Worm (Caenorhabditis elegans) whole organism, L3 larva: ENCODE measurements around the gene clec-32.

Experiments
- aly-2 ChIP-seq: fragments of 150-350 bp; optimal IDR thresholded peaks from 2 replicates; lab custom pipeline; 2014; ENCODE audit warnings: missing biosample characterization, missing genetic modification characterization
- ama-1 ChIP-seq: fragments of 150-350 bp; optimal IDR thresholded peaks from 2 replicates; lab custom pipeline; 2018
- ceh-28 ChIP-seq: fragments of 150-350 bp; optimal IDR thresholded peaks from 2 replicates; lab custom pipeline; 2014; ENCODE audit warnings: missing biosample characterization, missing genetic modification reagents, missing genetic modification characterization
- ceh-82 ChIP-seq: fragments of 150-350 bp; optimal IDR thresholded peaks from 2 replicates; lab custom pipeline; 2014; ENCODE audit warnings: missing biosample characterization, missing genetic modification characterization
- ceh-9 ChIP-seq: sonication (generic microtip); optimal IDR thresholded peaks from 2 replicates; lab custom pipeline; 2018; ENCODE audit warnings: missing biosample characterization, missing genetic modification characterization
- daf-12 ChIP-seq: fragments of 150-350 bp; optimal IDR thresholded peaks from 2 replicates; lab custom pipeline; 2014; ENCODE audit warnings: missing biosample characterization, missing genetic modification reagents, missing genetic modification characterization
- egl-27 ChIP-seq: sonication (generic microtip); optimal IDR thresholded peaks from 4 replicates; lab custom pipeline; 2017; ENCODE audit warnings: missing biosample characterization, missing genetic modification reagents, missing genetic modification characterization
- egl-5 ChIP-seq: fragments of 150-350 bp; optimal IDR thresholded peaks from 2 replicates; lab custom pipeline; 2017; ENCODE audit warnings: missing biosample characterization, missing genetic modification reagents, missing genetic modification characterization, inconsistent platforms
- elt-1 ChIP-seq: fragments of 150-350 bp; optimal IDR thresholded peaks from 2 replicates; lab custom pipeline; 2014; ENCODE audit warnings: missing biosample characterization, missing genetic modification characterization
- elt-2 ChIP-seq: sonication (generic microtip); optimal IDR thresholded peaks from 2 replicates; lab custom pipeline; 2016; ENCODE audit warnings: missing genetic modification reagents, mild to moderate bottlenecking, missing genetic modification characterization, missing compliant biosample characterization
- elt-3 ChIP-seq, 3 experiments: fragments of 150-350 bp in 1 of 3; sonication (generic microtip) in 2 of 3; optimal IDR thresholded peaks; 2 replicates in 2 of 3; 4 replicates in 1 of 3; lab custom pipeline; 2014 to 2017; ENCODE audit warnings: missing biosample characterization in 3 of 3, missing genetic modification characterization in 3 of 3
- eor-1 ChIP-seq, 2 experiments: fragments of 150-350 bp; optimal IDR thresholded peaks; 2 replicates each; lab custom pipeline; 2014 to 2018; ENCODE audit warnings: missing biosample characterization in 2 of 2, missing genetic modification characterization in 2 of 2
- fkh-2 ChIP-seq: fragments of 150-350 bp; optimal IDR thresholded peaks from 2 replicates; lab custom pipeline; 2014; ENCODE audit warnings: missing biosample characterization, missing genetic modification reagents, missing genetic modification characterization
- fos-1 ChIP-seq: fragments of 150-350 bp; optimal IDR thresholded peaks from 2 replicates; lab custom pipeline; 2014; ENCODE audit warnings: missing biosample characterization, missing genetic modification characterization
- hmg-11 ChIP-seq: sonication (generic microtip); optimal IDR thresholded peaks from 2 replicates; lab custom pipeline; 2016; ENCODE audit warnings: missing genetic modification characterization, missing compliant biosample characterization
- lin-15B ChIP-seq: fragments of 150-350 bp; optimal IDR thresholded peaks from 2 replicates; lab custom pipeline; 2014; ENCODE audit warnings: missing biosample characterization, missing genetic modification characterization
- lin-39 ChIP-seq: fragments of 150-350 bp; optimal IDR thresholded peaks from 2 replicates; lab custom pipeline; 2018; ENCODE audit warnings: missing biosample characterization, missing genetic modification reagents, missing genetic modification characterization
- lsy-12 ChIP-seq: sonication (generic microtip); optimal IDR thresholded peaks from 2 replicates; lab custom pipeline; 2016; ENCODE audit warnings: mild to moderate bottlenecking, missing genetic modification characterization, missing compliant biosample characterization
- mdl-1 ChIP-seq: fragments of 150-350 bp; optimal IDR thresholded peaks from 2 replicates; lab custom pipeline; 2014; ENCODE audit warnings: missing biosample characterization, missing genetic modification characterization
- mml-1 ChIP-seq: fragments of 150-350 bp; sonication (generic microtip); optimal IDR thresholded peaks from 3 replicates; lab custom pipeline; 2014; ENCODE audit warnings: missing biosample characterization, missing genetic modification characterization
- nfya-1 ChIP-seq: sonication (generic microtip); optimal IDR thresholded peaks from 2 replicates; lab custom pipeline; 2017; ENCODE audit warnings: missing genetic modification characterization, mild to moderate bottlenecking, missing compliant biosample characterization, antibody characterized with exemption, moderate library complexity; ENCODE audit not compliant: insufficient read depth
- nhr-11 ChIP-seq: fragments of 150-350 bp; optimal IDR thresholded peaks from 2 replicates; lab custom pipeline; 2014; ENCODE audit warnings: missing biosample characterization, missing genetic modification characterization
- nhr-25 ChIP-seq: sonication (generic microtip); optimal IDR thresholded peaks from 2 replicates; lab custom pipeline; 2017; ENCODE audit warnings: missing biosample characterization, missing genetic modification characterization
- nhr-28 ChIP-seq: fragments of 150-350 bp; optimal IDR thresholded peaks from 2 replicates; lab custom pipeline; 2014; ENCODE audit warnings: missing biosample characterization, missing genetic modification characterization
- nhr-67 ChIP-seq: fragments of 150-350 bp; optimal IDR thresholded peaks from 2 replicates; lab custom pipeline; 2014; ENCODE audit warnings: missing biosample characterization, missing genetic modification characterization
- nhr-76 ChIP-seq: fragments of 150-350 bp; sonication (generic microtip); optimal IDR thresholded peaks from 5 replicates; lab custom pipeline; 2014; ENCODE audit warnings: missing biosample characterization, missing genetic modification characterization
- nhr-77 ChIP-seq: fragments of 150-350 bp; optimal IDR thresholded peaks from 2 replicates; lab custom pipeline; 2014; ENCODE audit warnings: missing biosample characterization, missing genetic modification characterization
- pha-4 ChIP-seq: fragments of 150-350 bp; optimal IDR thresholded peaks from 2 replicates; lab custom pipeline; 2014; ENCODE audit warnings: missing biosample characterization, missing genetic modification reagents, missing genetic modification characterization
- pqm-1 ChIP-seq: fragments of 150-350 bp; optimal IDR thresholded peaks from 2 replicates; lab custom pipeline; 2017; ENCODE audit warnings: missing biosample characterization, missing genetic modification characterization, inconsistent platforms
- tbx-2 ChIP-seq: sonication (generic microtip); optimal IDR thresholded peaks from 2 replicates; lab custom pipeline; 2016; ENCODE audit warnings: mild to moderate bottlenecking, missing genetic modification characterization, missing compliant biosample characterization
- unc-39 ChIP-seq: sonication (generic microtip); optimal IDR thresholded peaks from 4 replicates; lab custom pipeline; 2017; ENCODE audit warnings: missing biosample characterization, missing genetic modification characterization
- ztf-11 ChIP-seq: fragments of 150-350 bp; optimal IDR thresholded peaks from 2 replicates; lab custom pipeline; 2014; ENCODE audit warnings: missing biosample characterization, missing genetic modification characterization
- ztf-4 ChIP-seq: fragments of 150-350 bp; optimal IDR thresholded peaks from 2 replicates; lab custom pipeline; 2014; ENCODE audit warnings: missing biosample characterization, missing genetic modification characterization

The clec-32 gene

ce11 chrV:16831921-16832320 lies 29.7 kb downstream of the clec-32 start, which contains the start of gene srh-215:
srh-215 (minus strand) TSS chrV:16832021.
- TF ChIP-seq elt-3 (tag; optimal IDR thresholded peaks at IDR 0.05; lab: Kevin White, UChicago) = no peak
- no peak for TF ChIP-seq ceh-28 (tag; lab: Kevin White, UChicago)
- no peak for TF ChIP-seq fkh-2
- no peak for TF ChIP-seq nhr-77
- TF ChIP-seq nhr-11 = no peak
- no peak for TF ChIP-seq unc-39 (tag; lab: Kevin White, UChicago)
- TF ChIP-seq, all 47 proteins: peak for 0

- no peak for TF ChIP-seq nhr-25
- no peak for TF ChIP-seq lin-39 (tag; lab: Kevin White, UChicago)
- no peak for TF ChIP-seq ztf-4 (tag; lab: Kevin White, UChicago)
- TF ChIP-seq elt-2 (tag; lab: Kevin White, UChicago) = no peak
- no peak for TF ChIP-seq lin-15B (tag; lab: Kevin White, UChicago)
- TF ChIP-seq fos-1 (tag; lab: Kevin White, UChicago) = no peak
- no peak for TF ChIP-seq unc-39 (tag; lab: Kevin White, UChicago)
- TF ChIP-seq nhr-77 = no peak
- TF ChIP-seq egl-5 (tag; lab: Kevin White, UChicago) = no peak
- TF ChIP-seq mml-1 (tag; lab: Kevin White, UChicago) = no peak
- no peak for TF ChIP-seq nhr-28 (tag; lab: Kevin White, UChicago)
- TF ChIP-seq eor-1 (tag; optimal IDR thresholded peaks at IDR 0.05; lab: Kevin White, UChicago) = no peak
Measured at ce11 chrV:16831310-16831709, 30.3 kb downstream of the clec-32 start.

ce11 chrV:16829396-16829795 lies 32.2 kb downstream of the clec-32 start, which contains the start of gene srh-214:
srh-214 (minus strand) TSS chrV:16829755.
- no peak for TF ChIP-seq nfya-1 (tag; lab: Kevin White, UChicago)
- TF ChIP-seq pha-4 (tag; lab: Kevin White, UChicago) = no peak
- TF ChIP-seq tbx-2 (tag; lab: Kevin White, UChicago) = no peak
- TF ChIP-seq nhr-67 (tag; lab: Kevin White, UChicago) = no peak
- TF ChIP-seq nhr-77 = no peak
- TF ChIP-seq elt-3 (tag; optimal IDR thresholded peaks at IDR 0.05; lab: Kevin White, UChicago) = no peak
- no peak for TF ChIP-seq nhr-11
- TF ChIP-seq pqm-1 (tag; lab: Kevin White, UChicago) = no peak
- TF ChIP-seq ztf-11 (tag; lab: Kevin White, UChicago) = no peak
- TF ChIP-seq fos-1 (tag; lab: Kevin White, UChicago) = no peak
- no peak for TF ChIP-seq mdl-1 (tag; lab: Kevin White, UChicago)
- no peak for TF ChIP-seq hmg-11
- TF ChIP-seq ceh-9 = no peak
- no peak for TF ChIP-seq lin-39 (tag; lab: Kevin White, UChicago)
- no peak for TF ChIP-seq nhr-25

- TF ChIP-seq elt-3 (tag; optimal IDR thresholded peaks at IDR 0.05; lab: Kevin White, UChicago) (no peak), fos-1 (tag; lab: Kevin White, UChicago) (no peak), ama-1 (lab: Kevin White, UChicago) (no peak), lin-39 (tag; lab: Kevin White, UChicago) (no peak), lsy-12 (tag; lab: Kevin White, UChicago) (no peak), egl-27 (no peak), pha-4 (tag; lab: Kevin White, UChicago) (no peak), nhr-11 (no peak), ztf-4 (tag; lab: Kevin White, UChicago) (no peak), elt-1 (tag; lab: Kevin White, UChicago) (no peak), elt-2 (tag; lab: Kevin White, UChicago) (no peak), nhr-77 (no peak), eor-1 (tag; optimal IDR thresholded peaks at IDR 0.05; lab: Kevin White, UChicago) (no peak), mml-1 (tag; lab: Kevin White, UChicago) (no peak), daf-12 (tag; lab: Kevin White, UChicago) (no peak), nhr-76 (tag; lab: Kevin White, UChicago) (no peak), ztf-11 (tag; lab: Kevin White, UChicago) (no peak)
- TF ChIP-seq, all 47 proteins: peak for 0
Measured at ce11 chrV:16827485-16827884, 34.1 kb downstream of the clec-32 start, which contains the start of gene srh-216. srh-216 (minus strand) TSS chrV:16827585.

ce11 chrV:16821270-16821737 lies 40.3 kb downstream of the clec-32 start, which contains the start of gene T20B3.14:
T20B3.14 (minus strand) TSS chrV:16821320.
- TF ChIP-seq aly-2 (tag; lab: Kevin White, UChicago) = no peak
- TF ChIP-seq ama-1 (lab: Kevin White, UChicago) = no peak
- TF ChIP-seq lin-39 (tag; lab: Kevin White, UChicago) = peak; percentile 65
- peak; percentile 1 for TF ChIP-seq elt-1 (tag; lab: Kevin White, UChicago)
- no peak for TF ChIP-seq ceh-82 (tag; lab: Kevin White, UChicago)
- no peak for TF ChIP-seq nhr-67 (tag; lab: Kevin White, UChicago)
